Fruit fly (Drosophila melanogaster): ENCODE results near the gene Atet.

DNA sequence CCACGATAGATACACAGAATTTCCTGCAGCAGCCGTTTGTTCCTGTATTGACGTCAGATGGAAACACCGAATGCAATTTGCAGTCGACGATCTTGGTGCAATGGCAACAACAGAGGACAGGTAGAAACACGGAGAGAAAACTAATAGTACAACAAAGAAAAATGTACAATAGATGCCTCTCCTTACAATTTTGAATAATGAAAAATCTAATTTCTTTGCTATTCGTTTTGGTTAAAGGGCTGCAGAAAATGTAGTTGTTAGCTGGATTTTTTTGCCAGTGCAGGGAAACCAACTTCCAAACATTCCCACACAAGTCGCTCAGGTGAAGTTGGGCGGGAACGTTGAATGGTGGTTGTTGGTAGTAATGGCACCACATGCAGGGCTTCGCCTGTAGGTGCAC, 46.6 kb upstream of the Atet start:
- TF ChIP-seq Myc (optimal IDR thresholded peaks at IDR 0.05): no peak
- no peak for TF ChIP-seq ttk (optimal IDR thresholded peaks at IDR 0.05)
- TF ChIP-seq Sin3A (optimal IDR thresholded peaks at IDR 0.05): no peak
- TF ChIP-seq insv (optimal IDR thresholded peaks at IDR 0.05): no peak
- no peak for TF ChIP-seq h (optimal IDR thresholded peaks at IDR 0.05)
